Fruit fly (Drosophila melanogaster): Measurements from ENCODE around the gene lectin-37Da.

Gene lectin-37Da

DNA sequence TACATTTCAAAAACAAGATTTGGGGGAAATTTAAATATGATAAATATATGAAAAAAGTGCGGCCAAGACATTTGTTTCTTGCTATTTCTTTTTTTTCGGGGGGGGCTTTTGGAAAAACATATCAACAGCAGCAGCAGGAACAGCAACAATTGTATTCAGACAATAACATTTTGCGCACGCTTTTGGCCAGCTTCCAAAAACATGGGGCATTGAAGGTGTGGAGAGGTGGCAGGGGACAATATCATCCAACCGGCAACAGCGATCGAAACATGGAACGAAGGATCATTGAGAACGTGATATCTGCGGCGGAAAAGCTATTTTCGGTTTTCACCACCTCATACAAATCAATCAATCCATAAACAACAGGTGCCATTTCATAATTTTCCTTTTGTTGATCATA lies 16.2 kb upstream of the lectin-37Da start:
- TF ChIP-seq CG8478 (optimal IDR thresholded peaks at IDR 0.05): no peak
- TF ChIP-seq CTCF (optimal IDR thresholded peaks at IDR 0.05): no peak

DNA sequence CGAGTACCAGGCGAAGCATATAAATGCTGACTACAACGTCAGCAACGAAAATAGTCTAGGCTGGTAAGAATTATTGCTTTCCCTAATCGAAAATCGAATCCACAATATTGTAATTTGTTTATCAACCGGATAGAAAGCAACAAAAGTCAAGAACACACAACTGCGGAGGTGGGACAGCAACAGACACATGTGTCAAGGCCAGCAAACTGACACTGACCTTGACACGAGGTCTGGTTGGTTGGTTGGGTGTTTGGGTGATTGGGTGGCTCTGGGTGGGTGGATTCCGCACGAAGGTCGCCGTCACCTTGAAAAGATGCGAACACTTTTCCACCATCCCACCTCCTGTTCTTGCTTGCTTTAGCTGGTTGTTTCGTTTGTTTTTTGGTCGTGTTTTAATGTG lies 15.4 kb upstream of the lectin-37Da start:
- TF ChIP-seq CTCF (optimal IDR thresholded peaks at IDR 0.05): no peak
- TF ChIP-seq CG8478 (optimal IDR thresholded peaks at IDR 0.05): no peak

DNA sequence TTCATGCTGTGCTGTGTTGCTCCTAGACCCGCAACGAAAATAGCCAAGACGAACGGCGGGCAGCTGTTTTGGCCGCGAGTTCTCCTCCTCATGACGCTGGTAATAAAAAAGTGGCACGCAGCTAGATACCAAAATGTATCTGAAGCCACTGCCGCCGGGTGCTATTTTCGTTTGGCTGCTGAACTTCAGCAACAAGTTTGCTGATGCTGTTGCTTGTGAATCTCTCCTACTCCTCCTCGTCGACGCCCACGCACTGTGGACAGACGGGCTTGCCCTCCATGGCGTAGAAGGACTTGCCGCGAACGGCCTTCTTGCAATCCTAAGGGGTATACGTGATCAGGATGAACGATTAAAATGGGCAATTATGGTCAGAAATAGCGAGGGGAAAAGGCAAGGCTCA lies 14.7 kb upstream of the lectin-37Da start:
- TF ChIP-seq CG8478 (optimal IDR thresholded peaks at IDR 0.05): no peak
- no peak for TF ChIP-seq CTCF (optimal IDR thresholded peaks at IDR 0.05)

DNA sequence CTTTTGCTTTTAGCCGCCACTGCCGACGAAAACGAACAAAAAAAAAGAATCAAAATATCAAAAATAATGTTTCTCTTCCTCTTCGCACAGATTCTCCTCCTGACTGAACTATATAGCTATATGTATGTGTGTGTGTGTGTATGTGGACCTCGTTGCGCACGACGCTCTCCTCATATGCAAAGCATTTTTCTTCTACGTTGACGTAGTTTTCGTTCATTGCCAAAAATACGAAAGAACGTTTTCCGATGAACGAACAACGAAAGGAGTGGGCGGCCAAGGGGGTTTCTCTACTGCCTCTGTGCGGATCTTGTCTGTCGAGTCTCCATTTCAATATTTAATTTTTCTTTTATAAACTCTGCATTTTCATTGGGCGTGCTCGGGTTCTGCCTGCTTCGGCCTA lies 13.3 kb upstream of the lectin-37Da start:
- TF ChIP-seq CTCF (optimal IDR thresholded peaks at IDR 0.05) (no peak), CG8478 (optimal IDR thresholded peaks at IDR 0.05) (no peak)

DNA sequence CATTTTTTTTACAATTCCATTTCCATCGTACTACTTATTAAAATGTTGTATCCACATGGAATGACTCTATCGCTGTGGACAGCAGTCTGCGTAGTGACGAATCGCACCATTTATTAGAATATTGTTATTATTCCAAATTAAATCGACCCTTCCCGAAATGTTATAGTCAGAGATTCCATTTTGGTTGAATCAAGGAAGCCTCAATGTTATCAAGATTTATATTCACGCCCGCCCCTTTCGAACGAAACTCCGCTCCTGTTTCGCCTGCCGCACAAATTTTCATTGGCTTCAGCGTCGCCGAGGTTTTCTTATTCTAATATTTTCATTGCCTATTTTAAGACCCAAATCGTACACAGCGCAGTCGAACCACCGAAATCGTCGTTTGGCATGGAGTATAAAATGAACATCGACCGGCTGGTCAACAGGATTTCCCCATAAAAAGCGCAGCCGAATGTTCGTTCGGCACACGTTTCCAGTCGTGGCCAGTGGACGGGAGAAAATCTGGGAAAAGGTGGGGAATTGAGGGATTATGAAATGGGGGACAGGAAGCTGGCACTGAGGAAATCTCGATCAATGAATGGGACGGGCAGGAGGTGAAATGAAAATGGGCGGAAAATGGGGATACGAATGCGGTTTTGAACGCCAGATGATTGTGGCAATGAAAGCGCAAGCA lies 12.3 kb upstream of the lectin-37Da start:
- TF ChIP-seq CTCF (optimal IDR thresholded peaks at IDR 0.05) (no peak), CG8478 (optimal IDR thresholded peaks at IDR 0.05) (no peak)

DNA sequence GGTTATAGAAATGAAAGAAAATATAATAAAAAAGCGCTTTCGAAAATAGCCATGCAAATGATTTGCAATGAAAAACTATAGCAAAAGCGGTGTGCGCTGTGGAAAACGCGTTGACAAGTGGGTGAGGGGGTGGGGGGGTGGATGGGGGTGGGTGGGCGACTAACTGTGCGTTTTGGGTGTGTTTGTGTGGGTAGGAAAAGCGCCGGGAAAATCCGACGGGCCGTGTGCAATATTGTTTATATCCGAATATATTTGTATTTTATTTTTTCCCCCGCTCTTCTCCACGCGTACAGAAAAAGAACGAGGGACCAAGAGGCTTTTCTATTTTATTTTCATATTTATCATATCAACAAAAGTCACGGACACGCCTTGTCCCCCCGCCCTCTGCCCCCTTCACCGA lies 11.7 kb upstream of the lectin-37Da start:
- TF ChIP-seq CG8478 (optimal IDR thresholded peaks at IDR 0.05) (no peak), CTCF (optimal IDR thresholded peaks at IDR 0.05) (no peak)

DNA sequence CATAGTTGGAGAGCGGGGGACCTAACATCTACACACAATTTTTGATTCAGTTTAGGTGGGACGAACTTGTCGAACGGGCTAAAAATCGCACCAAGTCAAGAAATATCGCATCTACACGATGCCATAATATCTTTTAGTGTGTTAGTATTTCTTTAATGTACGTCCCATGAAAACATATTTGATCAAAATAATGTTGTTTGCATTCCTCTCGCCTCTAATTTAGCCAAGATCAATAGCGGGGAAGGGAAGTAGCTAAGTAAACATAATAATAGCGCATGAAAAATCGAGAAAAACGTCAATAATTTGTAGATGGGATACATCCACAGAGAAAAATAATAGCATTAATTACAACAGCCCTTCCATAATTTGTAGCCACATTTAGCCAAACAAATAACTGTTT lies 6.2 kb upstream of the lectin-37Da start:
- TF ChIP-seq CG8478 (optimal IDR thresholded peaks at IDR 0.05): no peak
- TF ChIP-seq CTCF (optimal IDR thresholded peaks at IDR 0.05): no peak

DNA sequence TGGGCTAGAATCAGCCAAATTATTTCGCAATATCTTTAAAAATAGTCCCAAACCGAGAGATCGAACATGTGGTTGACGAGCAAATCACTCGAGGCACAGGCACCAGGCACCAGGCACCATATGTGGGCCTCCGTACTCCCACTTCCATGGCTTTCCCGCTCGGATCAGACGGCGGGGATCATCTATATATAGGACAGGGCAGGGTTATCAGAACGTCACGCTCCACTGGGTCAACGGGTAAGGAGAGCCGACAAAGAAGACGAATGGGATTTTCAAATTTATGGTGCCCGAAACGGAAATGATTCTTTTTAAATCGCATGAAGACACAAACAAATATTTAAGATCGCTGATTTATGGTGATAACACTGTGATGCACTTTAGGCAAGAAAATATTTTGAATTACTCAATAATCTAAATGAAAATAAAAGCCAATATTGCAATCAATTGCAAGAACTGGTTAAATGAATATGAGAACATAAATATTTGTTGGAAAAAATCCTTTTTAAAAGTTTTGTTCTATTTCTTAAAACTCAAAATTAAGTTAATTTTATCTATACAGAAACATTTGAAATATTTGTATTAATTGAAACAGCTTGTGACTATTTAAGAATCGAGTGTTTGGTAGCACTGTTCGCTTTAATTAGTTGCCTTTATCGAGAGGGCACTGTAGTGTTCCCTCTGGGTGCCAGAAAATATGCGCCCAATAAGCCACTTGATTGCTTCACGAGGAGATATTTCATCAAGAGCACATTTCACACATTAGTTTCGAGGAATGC lies 4.8 kb upstream of the lectin-37Da start:
- TF ChIP-seq CG8478 (optimal IDR thresholded peaks at IDR 0.05) (no peak), CTCF (optimal IDR thresholded peaks at IDR 0.05) (no peak)

DNA sequence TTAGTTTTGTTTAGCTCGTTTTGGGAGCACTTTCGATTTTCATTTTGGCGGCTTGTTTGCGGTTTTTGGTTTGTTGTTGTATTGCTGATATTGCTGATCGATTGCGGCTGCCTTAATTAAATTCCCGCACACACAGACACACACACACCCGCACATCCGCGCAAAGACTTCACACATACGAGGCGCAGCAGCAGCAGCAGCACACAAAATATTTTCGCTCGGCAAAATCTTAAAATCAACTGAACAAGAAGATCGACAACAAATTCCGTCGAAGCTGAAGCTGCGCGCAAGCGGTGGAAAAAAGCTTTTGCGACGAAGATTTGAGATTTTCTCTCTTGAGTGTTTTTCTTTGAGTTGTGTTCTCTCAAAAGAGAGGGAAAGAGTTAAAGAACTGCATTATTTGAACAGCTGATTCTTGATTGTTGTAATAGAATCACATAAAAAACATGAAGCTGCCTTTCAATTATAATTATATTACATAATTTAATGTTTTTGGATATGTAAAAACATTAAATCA lies 3.8 kb upstream of the lectin-37Da start:
- TF ChIP-seq CG8478 (optimal IDR thresholded peaks at IDR 0.05) (no peak), CTCF (optimal IDR thresholded peaks at IDR 0.05) (no peak)

DNA sequence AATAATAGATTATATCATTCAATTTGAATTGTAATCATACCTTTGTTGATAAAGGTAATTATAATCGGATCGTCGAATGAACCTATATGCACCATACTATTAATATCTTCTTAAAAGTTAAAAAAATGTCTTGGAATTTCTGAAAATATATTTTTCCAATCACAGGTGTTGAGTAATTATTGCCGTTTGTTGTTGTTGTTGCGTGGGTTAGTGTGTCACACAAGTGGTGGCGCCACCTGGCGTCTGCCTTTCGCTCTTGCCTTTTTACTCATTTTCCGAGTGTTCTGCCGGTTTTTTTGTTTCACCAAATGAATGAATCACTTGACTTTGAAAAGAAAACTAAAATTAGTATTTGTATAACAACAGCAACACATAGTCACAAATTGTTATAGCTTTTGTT lies 3.0 kb upstream of the lectin-37Da start:
- TF ChIP-seq CG8478 (optimal IDR thresholded peaks at IDR 0.05): no peak
- TF ChIP-seq CTCF (optimal IDR thresholded peaks at IDR 0.05): peak; percentile 73 to 86

DNA sequence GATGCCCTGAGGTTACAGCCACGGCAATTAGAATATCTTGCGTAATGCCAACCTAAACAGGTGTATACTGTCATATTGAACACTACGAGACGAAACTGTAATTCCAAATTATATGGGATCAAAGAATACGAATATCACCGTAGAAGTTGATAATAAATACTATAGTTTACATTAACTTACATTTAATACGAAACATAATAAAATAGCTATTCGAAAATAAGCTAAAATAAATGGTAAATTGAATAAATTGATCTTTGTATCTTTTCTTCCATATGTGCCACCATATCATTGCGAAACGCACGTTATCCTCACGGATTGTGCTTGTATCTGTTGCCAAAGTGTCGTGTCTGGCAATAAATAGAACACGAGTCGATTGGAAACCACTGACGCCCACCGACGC lies 2.3 kb upstream of the lectin-37Da start:
- TF ChIP-seq CTCF (optimal IDR thresholded peaks at IDR 0.05) (no peak), CG8478 (optimal IDR thresholded peaks at IDR 0.05) (no peak)

DNA sequence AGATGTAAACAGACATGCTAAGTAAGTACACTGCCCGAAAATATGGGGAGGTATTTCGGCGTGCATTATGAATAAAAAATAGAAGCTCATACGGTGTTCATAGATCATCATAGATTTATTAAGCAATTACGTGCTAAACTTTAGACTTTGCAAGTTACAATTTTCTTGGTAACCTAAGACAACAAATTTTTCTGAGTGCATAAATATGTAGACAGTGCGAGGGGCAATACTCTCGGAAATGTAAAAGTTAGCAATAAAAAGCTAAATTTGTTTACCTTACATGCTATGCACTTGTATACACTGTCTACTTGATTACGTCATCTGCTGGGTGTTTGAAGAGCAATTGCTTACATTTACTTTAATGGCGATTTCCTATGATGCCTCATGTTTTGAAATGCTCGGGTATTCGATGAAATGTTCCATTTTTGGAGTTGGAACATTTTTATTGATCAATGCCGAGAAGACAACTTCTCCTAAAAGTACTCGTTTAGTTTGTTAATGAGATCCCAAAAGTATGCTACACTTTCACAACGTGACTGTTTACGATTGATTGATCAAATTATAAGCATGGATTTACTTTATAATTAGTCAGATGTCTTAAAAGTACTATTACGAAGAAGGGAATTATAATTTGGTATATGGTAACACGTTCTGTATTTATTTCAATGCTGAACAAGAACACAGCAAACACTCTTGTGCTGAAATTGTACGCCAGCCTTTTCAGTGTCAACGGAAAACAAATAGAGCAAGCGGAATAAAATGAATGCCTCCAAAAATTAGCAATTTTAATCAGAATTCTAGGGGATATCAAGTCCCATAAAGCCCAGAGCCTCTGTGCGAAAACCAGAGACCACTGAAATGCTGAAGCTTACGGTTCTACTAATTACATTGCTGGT lies 1.3 kb upstream of the lectin-37Da start, which contains the start of gene Lectin-galC1:
Gene Lectin-galC1, plus strand, starts transcription at position 846 of the 896 bp plus-strand sequence.
- TF ChIP-seq CTCF (optimal IDR thresholded peaks at IDR 0.05) (peak; percentile 23 to 30), CG8478 (optimal IDR thresholded peaks at IDR 0.05) (no peak)

DNA sequence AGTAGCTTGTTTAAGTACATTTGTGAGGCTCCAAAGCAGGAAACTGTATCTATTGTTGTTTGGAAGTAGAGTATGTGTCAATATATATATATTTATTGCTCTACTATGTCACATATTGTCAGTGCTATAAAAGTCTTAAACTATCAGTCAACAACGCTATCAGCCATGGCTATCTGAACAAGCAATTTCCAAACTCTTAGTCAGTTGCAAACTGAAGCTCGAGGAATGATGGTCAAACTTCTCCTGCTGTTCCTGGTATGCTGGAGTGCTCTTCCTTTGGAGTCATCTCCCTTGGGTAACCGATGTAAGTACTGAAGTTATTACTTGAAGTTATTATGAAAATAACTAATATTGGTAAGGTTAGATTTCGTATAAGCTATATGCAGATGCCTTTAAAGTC lies 755 bp downstream of the lectin-37Da start, which contains the start of gene lectin-37Db:
Gene lectin-37Db, plus strand, starts transcription at position 204 of the 400 bp plus-strand sequence.
- TF ChIP-seq CG8478 (optimal IDR thresholded peaks at IDR 0.05) (no peak), CTCF (optimal IDR thresholded peaks at IDR 0.05) (no peak)

DNA sequence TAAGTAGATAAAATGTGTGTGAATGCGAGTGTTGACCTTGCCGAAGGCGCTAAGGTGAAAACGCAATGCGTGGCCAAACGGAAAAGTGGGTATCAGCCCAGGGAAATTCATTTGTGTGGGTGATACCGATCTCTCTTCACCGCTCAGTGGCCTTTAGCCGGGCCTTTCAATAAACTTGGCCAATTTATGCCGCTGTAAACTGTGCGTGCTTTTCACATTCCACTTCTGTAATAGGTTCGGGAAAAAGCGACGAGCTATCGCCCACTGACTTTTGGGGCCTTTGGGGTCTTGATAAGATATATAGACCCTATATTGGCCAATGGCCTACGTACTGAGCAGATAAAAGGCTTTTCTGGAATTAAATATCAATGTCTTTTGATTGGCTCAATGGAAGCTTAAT lies 3.5 kb downstream of the lectin-37Da start:
- no peak for TF ChIP-seq CG8478 (optimal IDR thresholded peaks at IDR 0.05)
- TF ChIP-seq CTCF (optimal IDR thresholded peaks at IDR 0.05): no peak

DNA sequence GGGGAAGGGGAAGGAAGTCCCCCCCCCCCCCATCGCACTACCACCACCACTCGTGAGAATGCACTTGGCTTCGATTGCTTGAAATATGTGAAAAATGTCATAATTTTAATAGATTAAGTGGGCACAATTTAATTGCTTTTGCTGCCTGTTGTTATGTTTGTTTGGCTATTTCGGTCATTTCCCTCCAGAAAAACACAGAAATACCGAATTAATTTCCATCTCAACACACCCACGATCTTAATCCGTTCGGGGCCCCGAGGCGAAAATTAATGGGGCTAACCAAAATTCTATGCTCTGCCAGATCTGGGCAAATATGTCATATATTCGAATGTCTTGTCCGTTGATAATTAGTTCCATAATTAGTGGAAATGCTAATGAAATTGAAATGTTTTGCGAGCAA lies 4.5 kb downstream of the lectin-37Da start:
- TF ChIP-seq CG8478 (optimal IDR thresholded peaks at IDR 0.05): no peak
- no peak for TF ChIP-seq CTCF (optimal IDR thresholded peaks at IDR 0.05)
